Worm (Caenorhabditis elegans) whole organism, L1 larva: ENCODE results near the gene F21C10.4.
A peak's percentile ranks its signal among the peaks of the same experiment; 100 is the strongest.

Experiments used
- egl-27 ChIP-seq, 2 experiments: fragments of 150-350 bp in 1 of 2; sonication (generic microtip); optimal IDR thresholded peaks; 3 replicates each; lab custom pipeline; 2017 to 2018; ENCODE audit warnings: missing biosample characterization in 2 of 2, missing genetic modification characterization in 2 of 2, missing genetic modification reagents in 2 of 2
- jun-1 ChIP-seq: fragments of 150-350 bp; optimal IDR thresholded peaks from 2 replicates; lab custom pipeline; 2014; ENCODE audit warnings: missing biosample characterization, missing genetic modification reagents, missing genetic modification characterization
- pax-3 ChIP-seq: fragments of 200-800 bp; sonication (Bioruptor generic); optimal IDR thresholded peaks from 2 replicates; lab custom pipeline; 2018; ENCODE audit warnings: mild to moderate bottlenecking, missing genetic modification characterization, moderate library complexity, missing compliant biosample characterization
- sup-37 ChIP-seq: fragments of 200-800 bp; sonication (Bioruptor generic); optimal IDR thresholded peaks from 2 replicates; lab custom pipeline; 2018; ENCODE audit warnings: mild to moderate bottlenecking, missing genetic modification characterization, missing compliant biosample characterization
- ztf-11 ChIP-seq, 2 experiments: sonication (generic microtip); optimal IDR thresholded peaks; 2 replicates each; lab custom pipeline; 2016 to 2017; ENCODE audit warnings: missing genetic modification characterization in 2 of 2, missing biosample characterization in 1 of 2, missing compliant biosample characterization in 1 of 2

ce11 chrV:9163897-9164296 lies 37.5 kb downstream of the F21C10.4 start:
- TF ChIP-seq ztf-11 (tag; optimal IDR thresholded peaks at IDR 0.05; lab: Kevin White, UChicago) (no peak), egl-27 (tag; optimal IDR thresholded peaks at IDR 0.05; lab: Kevin White, UChicago) (no peak), sup-37 (GFP tag; lab: Kevin White, UChicago) (no peak), pax-3 (no peak), jun-1 (tag; lab: Kevin White, UChicago) (peak; percentile 42)
